Fruit fly (Drosophila melanogaster): ENCODE measurements around the gene nSyb.

The nSyb gene

dm6 chr3L:1580821-1581220 lies 56.7 kb downstream of the nSyb start:
- TF ChIP-seq CG14655 (GFP tag; optimal IDR thresholded peaks at IDR 0.05): no peak
- no peak for TF ChIP-seq Snoo (tag; optimal IDR thresholded peaks at IDR 0.05)
- TF ChIP-seq CG8301 (tag; optimal IDR thresholded peaks at IDR 0.05): no peak
- no peak for TF ChIP-seq CG34367 (tag; optimal IDR thresholded peaks at IDR 0.05)
- no peak for TF ChIP-seq CG4496 (GFP tag; IDR thresholded peaks at IDR 0.05)
- no peak for TF ChIP-seq CG12605 (GFP tag; IDR thresholded peaks at IDR 0.05)
- TF ChIP-seq fd96Ca (GFP tag; IDR thresholded peaks at IDR 0.05): no peak
- no peak for TF ChIP-seq D1 (tag; optimal IDR thresholded peaks at IDR 0.05)
- no peak for TF ChIP-seq CG8159 (tag; optimal IDR thresholded peaks at IDR 0.05)

Measured in whole organism, pupa.